Fruit fly (Drosophila melanogaster) whole organism, wandering third instar larva: Measurements from ENCODE around the gene CG5882.

Experiments
- Abd-B ChIP-seq: fragments of >200 bp; optimal IDR thresholded peaks from 2 replicates; lab custom pipeline; 2017; ENCODE audit warnings: missing biosample characterization, missing genetic modification characterization
- CG32264 ChIP-seq: fragments of 200-800 bp; sonication (Bioruptor generic); optimal IDR thresholded peaks from 2 replicates; lab custom pipeline; 2016; ENCODE audit warnings: missing biosample characterization, missing genetic modification characterization
- CG9705 ChIP-seq: fragments of 200-800 bp; sonication (Bioruptor generic); optimal IDR thresholded peaks from 2 replicates; lab custom pipeline; 2018; ENCODE audit warnings: missing biosample characterization, mild to moderate bottlenecking, missing genetic modification characterization
- CrebA ChIP-seq: fragments of 200-800 bp; sonication (Bioruptor generic); optimal IDR thresholded peaks from 2 replicates; lab custom pipeline; 2016; ENCODE audit warnings: missing biosample characterization, mild to moderate bottlenecking, missing genetic modification characterization, borderline replicate concordance
- Dfd ChIP-seq: fragments of >200 bp; optimal IDR thresholded peaks from 2 replicates; lab custom pipeline; 2017; ENCODE audit warnings: missing biosample characterization, missing genetic modification characterization
- Dif ChIP-seq: fragments of 200-275, 200-300 bp; sonication (Bioruptor generic); optimal IDR thresholded peaks from 2 replicates; lab custom pipeline; 2018; ENCODE audit warnings: missing biosample characterization, missing genetic modification characterization; ENCODE audit not compliant: partially characterized antibody
- GATAd ChIP-seq: sonication (Bioruptor generic); optimal IDR thresholded peaks from 2 replicates; lab custom pipeline; 2016; ENCODE audit warnings: missing biosample characterization, missing genetic modification characterization
- HLH106 ChIP-seq: fragments of 200-800 bp; optimal IDR thresholded peaks from 3 replicates; lab custom pipeline; 2019; ENCODE audit warnings: missing biosample characterization, mild to moderate bottlenecking, missing genetic modification characterization, moderate library complexity
- Hnf4 ChIP-seq: fragments of 200-800 bp; sonication (Bioruptor generic); optimal IDR thresholded peaks from 2 replicates; lab custom pipeline; 2016; ENCODE audit warnings: missing biosample characterization, mild to moderate bottlenecking, missing genetic modification characterization
- Hr78 ChIP-seq: fragments of >200 bp; optimal IDR thresholded peaks from 2 replicates; lab custom pipeline; 2017; ENCODE audit warnings: missing biosample characterization, missing genetic modification characterization
- Hr83 ChIP-seq: fragments of 200-300 bp; sonication (Bioruptor generic); optimal IDR thresholded peaks from 2 replicates; lab custom pipeline; 2016; ENCODE audit warnings: missing biosample characterization, mild to moderate bottlenecking, missing genetic modification characterization, moderate library complexity; ENCODE audit not compliant: poor library complexity, severe bottlenecking
- Jra ChIP-seq: sonication (Bioruptor generic); optimal IDR thresholded peaks from 2 replicates; lab custom pipeline; 2016; ENCODE audit warnings: missing biosample characterization, missing genetic modification characterization
- Mio ChIP-seq: sonication (Bioruptor generic); optimal IDR thresholded peaks from 2 replicates; lab custom pipeline; 2016; ENCODE audit warnings: missing biosample characterization, missing genetic modification characterization
- Myc ChIP-seq: fragments of >200 bp; optimal IDR thresholded peaks from 2 replicates; lab custom pipeline; 2017
- N ChIP-seq: fragments of >200 bp; optimal IDR thresholded peaks from 2 replicates; lab custom pipeline; 2018; ENCODE audit warnings: missing biosample characterization, missing external identifiers, missing genetic modification characterization
- OdsH ChIP-seq: fragments of 200-800 bp; sonication (Bioruptor generic); optimal IDR thresholded peaks from 2 replicates; lab custom pipeline; 2016; ENCODE audit warnings: missing biosample characterization, mild to moderate bottlenecking, missing genetic modification characterization
- Rel ChIP-seq, 2 experiments: fragments of 200-800 bp; sonication (Bioruptor generic) in 1 of 2; optimal IDR thresholded peaks; 2 replicates in 1 of 2; 3 replicates in 1 of 2; lab custom pipeline; 2016 to 2019; ENCODE audit warnings: mild to moderate bottlenecking in 2 of 2, missing biosample characterization in 2 of 2, missing genetic modification characterization in 2 of 2, moderate library complexity in 1 of 2
- Sp1 ChIP-seq: fragments of 200-800 bp; sonication (Bioruptor generic); optimal IDR thresholded peaks from 3 replicates; lab custom pipeline; 2019; ENCODE audit warnings: missing biosample characterization, mild to moderate bottlenecking, missing genetic modification characterization, moderate library complexity
- Vsx2 ChIP-seq: fragments of 200-300, 225-300 bp; sonication (Bioruptor generic); optimal IDR thresholded peaks from 2 replicates; lab custom pipeline; 2018; ENCODE audit warnings: missing biosample characterization, missing genetic modification characterization; ENCODE audit not compliant: partially characterized antibody
- br ChIP-seq: fragments of 200-800 bp; sonication (Bioruptor generic); optimal IDR thresholded peaks from 2 replicates; lab custom pipeline; 2016; ENCODE audit warnings: missing biosample characterization, missing genetic modification characterization
- brk ChIP-seq: fragments of 200-800 bp; sonication (Bioruptor generic); optimal IDR thresholded peaks from 2 replicates; lab custom pipeline; 2016; ENCODE audit warnings: missing biosample characterization, mild to moderate bottlenecking, missing genetic modification characterization
- dl ChIP-seq, 2 experiments: fragments of 175-275, 200-275 bp in 1 of 2; fragments of 200-275 bp in 1 of 2; sonication (Bioruptor generic); optimal IDR thresholded peaks; lab custom pipeline; 2018; ENCODE audit warnings: mild to moderate bottlenecking in 2 of 2, missing biosample characterization in 2 of 2, missing genetic modification characterization in 2 of 2, moderate library complexity in 2 of 2; ENCODE audit not compliant: partially characterized antibody in 2 of 2, insufficient read depth in 1 of 2
- dmrt93B ChIP-seq: fragments of 200-800 bp; sonication (Bioruptor generic); optimal IDR thresholded peaks from 2 replicates; lab custom pipeline; 2018; ENCODE audit warnings: missing biosample characterization, mild to moderate bottlenecking, missing genetic modification characterization
- dsf ChIP-seq: sonication (Bioruptor generic); optimal IDR thresholded peaks from 2 replicates; lab custom pipeline; 2016; ENCODE audit warnings: missing biosample characterization, missing genetic modification characterization, borderline replicate concordance
- ey ChIP-seq: fragments of 200-800 bp; sonication (Bioruptor generic); optimal IDR thresholded peaks from 2 replicates; lab custom pipeline; 2016; ENCODE audit warnings: missing biosample characterization, missing genetic modification characterization
- foxo ChIP-seq, 2 experiments: fragments of 200-800 bp; sonication (Bioruptor generic); optimal IDR thresholded peaks; 2 replicates in 1 of 2; 3 replicates in 1 of 2; lab custom pipeline; 2016 to 2017; ENCODE audit warnings: missing biosample characterization in 2 of 2, missing genetic modification characterization in 2 of 2
- fru ChIP-seq: fragments of 200-800 bp; sonication (Bioruptor generic); optimal IDR thresholded peaks from 3 replicates; lab custom pipeline; 2016; ENCODE audit warnings: missing biosample characterization, mild to moderate bottlenecking, missing genetic modification characterization
- h ChIP-seq: fragments of 200-800 bp; sonication (Bioruptor generic); optimal IDR thresholded peaks from 3 replicates; lab custom pipeline; 2016; ENCODE audit warnings: missing biosample characterization, mild to moderate bottlenecking, missing genetic modification characterization
- jim ChIP-seq: fragments of 175-275, 200-325 bp; sonication (Bioruptor generic); optimal IDR thresholded peaks from 2 replicates; lab custom pipeline; 2016; ENCODE audit warnings: missing biosample characterization, mild to moderate bottlenecking, missing genetic modification characterization
- lola ChIP-seq: fragments of >200 bp; optimal IDR thresholded peaks from 2 replicates; lab custom pipeline; 2017; ENCODE audit warnings: missing biosample characterization, missing genetic modification characterization
- pan ChIP-seq: fragments of >200 bp; optimal IDR thresholded peaks from 2 replicates; lab custom pipeline; 2017
- psq ChIP-seq: fragments of 200-800 bp; sonication (Bioruptor generic); optimal IDR thresholded peaks from 3 replicates; lab custom pipeline; 2017; ENCODE audit warnings: missing biosample characterization, mild to moderate bottlenecking, missing genetic modification characterization, moderate library complexity
- rgr ChIP-seq: fragments of 200-800 bp; sonication (Bioruptor generic); optimal IDR thresholded peaks from 3 replicates; lab custom pipeline; 2016; ENCODE audit warnings: missing biosample characterization, mild to moderate bottlenecking, missing genetic modification characterization
- sage ChIP-seq: fragments of 200-800 bp; sonication (Bioruptor generic); optimal IDR thresholded peaks from 2 replicates; lab custom pipeline; 2016; ENCODE audit warnings: missing biosample characterization, mild to moderate bottlenecking, missing genetic modification characterization
- sv ChIP-seq: fragments of 200-800 bp; sonication (Bioruptor generic); optimal IDR thresholded peaks from 3 replicates; lab custom pipeline; 2016; ENCODE audit warnings: missing biosample characterization, missing genetic modification characterization
- tai ChIP-seq: sonication (Bioruptor generic); optimal IDR thresholded peaks from 2 replicates; lab custom pipeline; 2016; ENCODE audit warnings: missing biosample characterization, missing genetic modification characterization
- usp ChIP-seq: fragments of >200 bp; optimal IDR thresholded peaks from 2 replicates; lab custom pipeline; 2017; ENCODE audit warnings: missing biosample characterization, missing genetic modification characterization
- woc ChIP-seq: sonication (Bioruptor generic); optimal IDR thresholded peaks from 2 replicates; lab custom pipeline; 2016; ENCODE audit warnings: missing biosample characterization, mild to moderate bottlenecking, missing genetic modification characterization

The CG5882 gene

dm6 chr3R:27129580-27130385 is 11.3 kb downstream of the CG5882 start (continued):
- TF ChIP-seq fru (GFP tag; lab: Kevin White, UChicago): peak; percentile 75
- TF ChIP-seq Abd-B (GFP tag; lab: Kevin White, UChicago): no peak
- no peak for TF ChIP-seq Myc
- peak; percentile 30 for TF ChIP-seq Vsx2 (GFP tag; lab: Kevin White, UChicago)
- TF ChIP-seq br: peak; percentile 61
- TF ChIP-seq ey (GFP tag; lab: Kevin White, UChicago): peak; percentile 65
- TF ChIP-seq Dif: peak; percentile 23
- TF ChIP-seq CG32264 (GFP tag; lab: Kevin White, UChicago): peak; percentile 16
- no peak for TF ChIP-seq usp (GFP tag; lab: Kevin White, UChicago)
- TF ChIP-seq h (GFP tag; lab: Kevin White, UChicago): peak; percentile 79
- TF ChIP-seq HLH106: peak; percentile 66
- TF ChIP-seq GATAd (GFP tag; lab: Kevin White, UChicago): no peak
- no peak for TF ChIP-seq CrebA
- peak; percentile 31 for TF ChIP-seq Hnf4
- TF ChIP-seq Hr83: peak; percentile 82
- peak; percentile 2 for TF ChIP-seq sage (GFP tag; lab: Kevin White, UChicago)
- no peak for TF ChIP-seq sv
- no peak for TF ChIP-seq Hr78

dm6 chr3R:27130551-27131161 is 12.2 kb downstream of the CG5882 start:
- TF ChIP-seq HLH106: no peak
- TF ChIP-seq ey (GFP tag; lab: Kevin White, UChicago): no peak
- no peak for TF ChIP-seq Hr78
- no peak for TF ChIP-seq Jra
- TF ChIP-seq Hr83: no peak
- no peak for TF ChIP-seq pan (lab: Kevin White, UChicago)
- TF ChIP-seq Dif: peak; percentile 35
- no peak for TF ChIP-seq N
- no peak for TF ChIP-seq foxo (GFP tag; optimal IDR thresholded peaks at IDR 0.05; lab: Kevin White, UChicago)
- no peak for TF ChIP-seq Vsx2 (GFP tag; lab: Kevin White, UChicago)
- no peak for TF ChIP-seq Dfd (GFP tag; lab: Kevin White, UChicago)
- TF ChIP-seq Rel (GFP tag; optimal IDR thresholded peaks at IDR 0.05; lab: Kevin White, UChicago): no peak
- peak; percentile 94 for TF ChIP-seq Rel (tag; optimal IDR thresholded peaks at IDR 0.05; lab: Kevin White, UChicago)
- no peak for TF ChIP-seq dmrt93B (GFP tag; lab: Kevin White, UChicago)
- TF ChIP-seq Mio (GFP tag; lab: Kevin White, UChicago): no peak
- TF ChIP-seq dsf (GFP tag; lab: Kevin White, UChicago): no peak

dm6 chr3R:27131408-27131807 is 13.0 kb downstream of the CG5882 start:
- TF ChIP-seq usp (GFP tag; lab: Kevin White, UChicago) (no peak), foxo (GFP tag; optimal IDR thresholded peaks at IDR 0.05; lab: Kevin White, UChicago) (peak in 1 of 2 experiments; percentile 71), N (no peak), dsf (GFP tag; lab: Kevin White, UChicago) (peak; percentile 40), CrebA (no peak), jim (GFP tag; lab: Kevin White, UChicago) (peak; percentile 44), Mio (GFP tag; lab: Kevin White, UChicago) (no peak), ey (GFP tag; lab: Kevin White, UChicago) (peak; percentile 44), lola (GFP tag; lab: Kevin White, UChicago) (no peak), psq (GFP tag; lab: Kevin White, UChicago) (peak; percentile 56), br (peak; percentile 83), Sp1 (GFP tag; lab: Kevin White, UChicago) (peak; percentile 68), sage (GFP tag; lab: Kevin White, UChicago) (peak; percentile 58), woc (no peak), OdsH (GFP tag; lab: Kevin White, UChicago) (peak; percentile 88), Rel (GFP tag; optimal IDR thresholded peaks at IDR 0.05; lab: Kevin White, UChicago) (no peak), Rel (tag; optimal IDR thresholded peaks at IDR 0.05; lab: Kevin White, UChicago) (peak; percentile 60), sv (no peak), dl (GFP tag; optimal IDR thresholded peaks at IDR 0.05; lab: Kevin White, UChicago; ENCODE audit: insufficient read depth in 1 of 2, partially characterized antibody in 2 of 2) (no peak), Hr83 (peak; percentile 97), h (GFP tag; lab: Kevin White, UChicago) (peak; percentile 93), Hnf4 (peak; percentile 87), rgr (GFP tag; lab: Kevin White, UChicago) (peak; percentile 89), Dfd (GFP tag; lab: Kevin White, UChicago) (no peak), HLH106 (peak; percentile 49), CG32264 (GFP tag; lab: Kevin White, UChicago) (no peak), dmrt93B (GFP tag; lab: Kevin White, UChicago) (peak; percentile 9), Abd-B (GFP tag; lab: Kevin White, UChicago) (no peak), fru (GFP tag; lab: Kevin White, UChicago) (peak; percentile 70), Vsx2 (GFP tag; lab: Kevin White, UChicago) (peak; percentile 91), GATAd (GFP tag; lab: Kevin White, UChicago) (peak; percentile 93), brk (GFP tag; lab: Kevin White, UChicago) (peak; percentile 77), tai (GFP tag; lab: Kevin White, UChicago) (peak; percentile 81), Myc (no peak), Hr78 (no peak), Dif (no peak), pan (lab: Kevin White, UChicago) (no peak), CG9705 (peak; percentile 53), Jra (peak; percentile 89)
